Fruit fly (Drosophila melanogaster) whole organism, embryonic: Measurements from ENCODE around the gene Ocrl.

Source experiments
- ATbp ChIP-seq: fragments of 200-800 bp; sonication (Bioruptor generic); optimal IDR thresholded peaks from 2 replicates; lab custom pipeline; 2017; ENCODE audit warnings: missing biosample characterization, mild to moderate bottlenecking, missing genetic modification characterization, missing genetic modification reagents
- Antp ChIP-seq: fragments of 200-800 bp; sonication (Bioruptor generic); optimal IDR thresholded peaks from 3 replicates; lab custom pipeline; 2016; ENCODE audit warnings: missing biosample characterization, missing genetic modification characterization
- Asciz ChIP-seq: fragments of 200-800 bp; sonication (Bioruptor generic); optimal IDR thresholded peaks from 2 replicates; lab custom pipeline; 2017; ENCODE audit warnings: missing biosample characterization, mild to moderate bottlenecking, missing genetic modification characterization, missing genetic modification reagents
- Atf-2 ChIP-seq: fragments of 200-800 bp; sonication (Bioruptor generic); optimal IDR thresholded peaks from 2 replicates; lab custom pipeline; 2016; ENCODE audit warnings: missing biosample characterization, missing genetic modification characterization
- Blimp-1 ChIP-seq: fragments of 200-800 bp; sonication (Bioruptor generic); optimal IDR thresholded peaks from 3 replicates; lab custom pipeline; 2018; ENCODE audit warnings: missing biosample characterization, missing genetic modification characterization, mild to moderate bottlenecking, moderate library complexity, missing genetic modification reagents
- CG10979 ChIP-seq: fragments of 200-800 bp; sonication (Bioruptor generic); optimal IDR thresholded peaks from 2 replicates; lab custom pipeline; 2018; ENCODE audit warnings: missing biosample characterization, mild to moderate bottlenecking, missing genetic modification characterization, moderate library complexity
- CG11560 ChIP-seq: fragments of 200-800 bp; sonication (Bioruptor generic); IDR thresholded peaks from 3 replicates; pipeline ENCODE4 v1.3.6; 2022; ENCODE audit warnings: missing biosample characterization, missing genetic modification characterization
- CG12104 ChIP-seq: fragments of 200-800 bp; sonication (Bioruptor generic); optimal IDR thresholded peaks from 3 replicates; lab custom pipeline; 2016; ENCODE audit warnings: missing biosample characterization, missing genetic modification characterization
- CG13424 ChIP-seq: fragments of 200-800 bp; sonication (Bioruptor generic); optimal IDR thresholded peaks from 2 replicates; lab custom pipeline; 2019; ENCODE audit warnings: missing biosample characterization, mild to moderate bottlenecking, missing genetic modification characterization, moderate library complexity
- CG14860 ChIP-seq: fragments of 200-800 bp; sonication (Bioruptor generic); IDR thresholded peaks from 3 replicates; pipeline ENCODE4 v1.3.6; 2022; ENCODE audit warnings: missing biosample characterization, missing genetic modification characterization; ENCODE audit not compliant: partially characterized antibody
- CG16779 ChIP-seq: fragments of 200-800 bp; sonication (Bioruptor generic); IDR thresholded peaks from 2 replicates; pipeline ENCODE4 v1.3.6; 2022; ENCODE audit warnings: missing biosample characterization, missing genetic modification characterization
- CG16863 ChIP-seq: fragments of 200-800 bp; sonication (Bioruptor generic); optimal IDR thresholded peaks from 3 replicates; lab custom pipeline; 2016; ENCODE audit warnings: missing biosample characterization, missing genetic modification characterization
- CG17328 ChIP-seq: fragments of 200-800 bp; sonication (Bioruptor generic); IDR thresholded peaks from 2 replicates; pipeline ENCODE4 v1.3.6; 2022; ENCODE audit warnings: missing biosample characterization, missing genetic modification characterization
- CG18262 ChIP-seq: fragments of 200-800 bp; optimal IDR thresholded peaks from 3 replicates; lab custom pipeline; 2019; ENCODE audit warnings: missing biosample characterization, mild to moderate bottlenecking, missing genetic modification characterization, moderate library complexity
- CG30020 ChIP-seq: fragments of 200-800 bp; optimal IDR thresholded peaks from 2 replicates; lab custom pipeline; 2019; ENCODE audit warnings: missing biosample characterization, mild to moderate bottlenecking, missing genetic modification characterization, moderate library complexity
- CG30403 ChIP-seq: fragments of 200-800 bp; sonication (Bioruptor generic); optimal IDR thresholded peaks from 3 replicates; lab custom pipeline; 2016; ENCODE audit warnings: missing biosample characterization, missing genetic modification characterization
- CG31365 ChIP-seq: fragments of 200-800 bp; sonication (Bioruptor generic); optimal IDR thresholded peaks from 2 replicates; lab custom pipeline; 2018; ENCODE audit warnings: missing biosample characterization, mild to moderate bottlenecking, missing genetic modification characterization
- CG3838 ChIP-seq: fragments of 200-800 bp; sonication (Bioruptor generic); optimal IDR thresholded peaks from 3 replicates; lab custom pipeline; 2016; ENCODE audit warnings: missing biosample characterization, missing genetic modification characterization
- CG3995 ChIP-seq: fragments of 200-800 bp; sonication (Bioruptor generic); optimal IDR thresholded peaks from 3 replicates; lab custom pipeline; 2016; ENCODE audit warnings: missing biosample characterization, missing genetic modification characterization
- CG42726 ChIP-seq: fragments of 200-800 bp; sonication (Bioruptor generic); IDR thresholded peaks from 2 replicates; pipeline ENCODE4 v1.3.6; 2022; ENCODE audit warnings: missing biosample characterization, missing genetic modification characterization; ENCODE audit not compliant: partially characterized antibody
- CG5953 ChIP-seq: fragments of 200-800 bp; sonication (Bioruptor generic); IDR thresholded peaks from 2 replicates; pipeline ENCODE4 v1.3.6; 2022; ENCODE audit warnings: missing biosample characterization, missing genetic modification characterization
- CG6765 ChIP-seq: fragments of 200-800 bp; sonication (Bioruptor generic); optimal IDR thresholded peaks from 3 replicates; lab custom pipeline; 2017; ENCODE audit warnings: missing biosample characterization, mild to moderate bottlenecking, missing genetic modification characterization
- CG7786 ChIP-seq: fragments of 200-800 bp; sonication (Bioruptor generic); optimal IDR thresholded peaks from 2 replicates; lab custom pipeline; 2016; ENCODE audit warnings: missing biosample characterization, missing genetic modification characterization
- Deaf1 ChIP-seq: fragments of 200-800 bp; optimal IDR thresholded peaks from 3 replicates; lab custom pipeline; 2019; ENCODE audit warnings: missing biosample characterization, mild to moderate bottlenecking, missing genetic modification characterization, moderate library complexity
- E2f1 ChIP-seq: fragments of 200-800 bp; sonication (Bioruptor generic); IDR thresholded peaks from 2 replicates; pipeline ENCODE4 v1.3.6; 2022; ENCODE audit warnings: missing biosample characterization, missing genetic modification characterization
- Fer1 ChIP-seq: fragments of 200-800 bp; sonication (Bioruptor generic); optimal IDR thresholded peaks from 2 replicates; lab custom pipeline; 2017; ENCODE audit warnings: missing biosample characterization, mild to moderate bottlenecking, missing genetic modification characterization
- Hr51 ChIP-seq, 2 experiments: fragments of 200-800 bp; sonication (Bioruptor generic); optimal IDR thresholded peaks; 2 replicates in 1 of 2; 3 replicates in 1 of 2; lab custom pipeline; 2016 to 2018; ENCODE audit warnings: missing biosample characterization in 2 of 2, missing genetic modification characterization in 2 of 2, mild to moderate bottlenecking in 1 of 2, moderate library complexity in 1 of 2
- Mad ChIP-seq: fragments of 200-800 bp; sonication (Bioruptor generic); optimal IDR thresholded peaks from 2 replicates; lab custom pipeline; 2016; ENCODE audit warnings: missing biosample characterization, missing genetic modification characterization
- Neu2 ChIP-seq: fragments of 200-800 bp; sonication (Bioruptor generic); optimal IDR thresholded peaks from 3 replicates; lab custom pipeline; 2016; ENCODE audit warnings: missing biosample characterization, missing genetic modification characterization, borderline replicate concordance
- NfI ChIP-seq: fragments of 200-800 bp; sonication (Bioruptor generic); optimal IDR thresholded peaks from 3 replicates; lab custom pipeline; 2018; ENCODE audit warnings: missing biosample characterization, mild to moderate bottlenecking, missing genetic modification characterization, moderate library complexity
- Rx ChIP-seq: fragments of 200-800 bp; sonication (Bioruptor generic); IDR thresholded peaks from 2 replicates; pipeline ENCODE4 v1.3.6; 2022; ENCODE audit warnings: missing biosample characterization, missing genetic modification characterization
- Sox102F ChIP-seq: fragments of 200-800 bp; sonication (Bioruptor generic); optimal IDR thresholded peaks from 2 replicates; lab custom pipeline; 2018; ENCODE audit warnings: missing biosample characterization, mild to moderate bottlenecking, missing genetic modification characterization, moderate library complexity
- TFAM ChIP-seq: fragments of 200-800 bp; sonication (Bioruptor generic); optimal IDR thresholded peaks from 2 replicates; lab custom pipeline; 2017; ENCODE audit warnings: missing biosample characterization, missing genetic modification characterization, inconsistent platforms
- az2 ChIP-seq: fragments of 200-800 bp; sonication (Bioruptor generic); optimal IDR thresholded peaks from 3 replicates; lab custom pipeline; 2016; ENCODE audit warnings: missing biosample characterization, missing genetic modification characterization
- cas ChIP-seq: fragments of 200-800 bp; sonication (Bioruptor generic); IDR thresholded peaks from 2 replicates; pipeline ENCODE4 v1.3.6; 2022; ENCODE audit warnings: missing biosample characterization, missing genetic modification characterization
- chif ChIP-seq, 2 experiments: fragments of 200-800 bp; sonication (Bioruptor generic); optimal IDR thresholded peaks; 3 replicates each; lab custom pipeline; 2016; ENCODE audit warnings: missing biosample characterization in 2 of 2, missing genetic modification characterization in 2 of 2
- corto ChIP-seq: fragments of 200-800 bp; sonication (Bioruptor generic); optimal IDR thresholded peaks from 2 replicates; lab custom pipeline; 2016; ENCODE audit warnings: missing biosample characterization, mild to moderate bottlenecking, missing genetic modification characterization, moderate library complexity
- disco-r ChIP-seq: fragments of 200-800 bp; sonication (Bioruptor generic); optimal IDR thresholded peaks from 2 replicates; lab custom pipeline; 2016; ENCODE audit warnings: missing biosample characterization, missing genetic modification characterization
- esg ChIP-seq: fragments of 200-800 bp; sonication (Bioruptor generic); conservative IDR thresholded peaks from 2 replicates; pipeline ENCODE4 v1.3.6; 2022; ENCODE audit warnings: missing biosample characterization, missing genetic modification characterization
- gce ChIP-seq: fragments of 200-800 bp; sonication (Bioruptor generic); IDR thresholded peaks from 3 replicates; pipeline ENCODE4 v1.3.6; 2022; ENCODE audit warnings: missing biosample characterization, missing genetic modification characterization
- gro ChIP-seq: fragments of 200-800 bp; sonication (Bioruptor generic); optimal IDR thresholded peaks from 2 replicates; lab custom pipeline; 2016; ENCODE audit warnings: missing biosample characterization, missing genetic modification characterization
- kah ChIP-seq: fragments of 200-800 bp; sonication (Bioruptor generic); optimal IDR thresholded peaks from 2 replicates; lab custom pipeline; 2018; ENCODE audit warnings: missing biosample characterization, mild to moderate bottlenecking, missing genetic modification characterization
- lbe ChIP-seq: fragments of 200-800 bp; sonication (Bioruptor generic); optimal IDR thresholded peaks from 2 replicates; lab custom pipeline; 2016; ENCODE audit warnings: missing biosample characterization, mild to moderate bottlenecking, missing genetic modification characterization
- lilli ChIP-seq: fragments of 200-800 bp; sonication (Bioruptor generic); optimal IDR thresholded peaks from 3 replicates; lab custom pipeline; 2016; ENCODE audit warnings: missing biosample characterization, missing genetic modification characterization
- odd ChIP-seq: fragments of 200-800 bp; sonication (Bioruptor generic); optimal IDR thresholded peaks from 2 replicates; lab custom pipeline; 2017; ENCODE audit warnings: missing biosample characterization, mild to moderate bottlenecking, missing genetic modification characterization
- ranshi ChIP-seq: fragments of 200-800 bp; sonication (Bioruptor generic); IDR thresholded peaks from 2 replicates; pipeline ENCODE4 v1.3.6; 2022; ENCODE audit warnings: missing biosample characterization, missing genetic modification characterization
- run ChIP-seq: fragments of 200-800 bp; sonication (Bioruptor generic); optimal IDR thresholded peaks from 3 replicates; lab custom pipeline; 2018; ENCODE audit warnings: missing biosample characterization, mild to moderate bottlenecking, missing genetic modification characterization
- sim ChIP-seq: fragments of 200-800 bp; sonication (Bioruptor generic); IDR thresholded peaks from 2 replicates; pipeline ENCODE4 v1.3.6; 2022; ENCODE audit warnings: missing biosample characterization, missing genetic modification characterization
- slp2 ChIP-seq: fragments of 200-800 bp; sonication (Bioruptor generic); optimal IDR thresholded peaks from 2 replicates; lab custom pipeline; 2016; ENCODE audit warnings: missing biosample characterization, missing genetic modification characterization
- tx ChIP-seq: fragments of 200-800 bp; sonication (Bioruptor generic); optimal IDR thresholded peaks from 2 replicates; lab custom pipeline; 2016; ENCODE audit warnings: missing biosample characterization, missing genetic modification characterization
- zen ChIP-seq: fragments of 200-800 bp; sonication (Bioruptor generic); optimal IDR thresholded peaks from 3 replicates; lab custom pipeline; 2018; ENCODE audit warnings: missing biosample characterization, mild to moderate bottlenecking, missing genetic modification characterization, moderate library complexity

Gene Ocrl

dm6 chrX:1889926-1890325 is 32.9 kb upstream of the Ocrl start, which contains the start of the genes trr and mRpL16 (continued):
- TF ChIP-seq az2 (GFP tag; lab: Kevin White, UChicago) (no peak), E2f1 (GFP tag; lab: Robert Waterston, UW) (no peak), corto (no peak), lilli (GFP tag; lab: Kevin White, UChicago) (peak; percentile 49), Blimp-1 (GFP tag; lab: Kevin White, UChicago) (no peak), lbe (GFP tag; lab: Kevin White, UChicago) (no peak), ATbp (no peak), CG31365 (tag; lab: Kevin White, UChicago) (no peak), CG30020 (peak; percentile 93), Rx (no peak), Atf-2 (GFP tag; lab: Kevin White, UChicago) (no peak), CG3838 (GFP tag; lab: Kevin White, UChicago) (no peak), odd (GFP tag; lab: Kevin White, UChicago) (no peak), sim (GFP tag; lab: Robert Waterston, UW) (no peak), CG6765 (GFP tag; lab: Kevin White, UChicago) (no peak), Asciz (GFP tag; lab: Kevin White, UChicago) (no peak), zen (peak; percentile 13), CG12104 (GFP tag; lab: Kevin White, UChicago) (no peak), CG42726 (GFP tag; lab: Robert Waterston, UW) (no peak), CG13424 (tag; lab: Kevin White, UChicago) (peak; percentile 52), CG16779 (GFP tag; lab: Robert Waterston, UW) (no peak), CG5953 (GFP tag; lab: Robert Waterston, UW) (no peak), Sox102F (GFP tag; lab: Kevin White, UChicago) (no peak), cas (no peak), run (no peak), CG11560 (tag; lab: Robert Waterston, UW) (peak; percentile 55; the same call in 1 of the 3 replicates), gro (GFP tag; lab: Kevin White, UChicago) (no peak), Hr51 (GFP tag; optimal IDR thresholded peaks at IDR 0.05; lab: Kevin White, UChicago) (peak in 1 of 2 experiments; percentile 13), disco-r (no peak), esg (GFP tag; lab: Robert Waterston, UW) (no peak), CG3995 (GFP tag; lab: Kevin White, UChicago) (no peak), NfI (peak; percentile 59), Fer1 (GFP tag; lab: Kevin White, UChicago) (peak; percentile 53), CG14860 (GFP tag; lab: Robert Waterston, UW) (peak; percentile 28; the same call in 1 of the 3 replicates), CG7786 (GFP tag; lab: Kevin White, UChicago) (peak; percentile 58), Mad (peak; percentile 58), CG18262 (peak; percentile 43), Deaf1 (tag; lab: Kevin White, UChicago) (no peak), chif (GFP tag; optimal IDR thresholded peaks at IDR 0.05; lab: Kevin White, UChicago) (peak in 1 of 2 experiments; percentile 28), Neu2 (GFP tag; lab: Kevin White, UChicago) (no peak), Antp (no peak), kah (no peak), CG30403 (GFP tag; lab: Kevin White, UChicago) (peak; percentile 18), CG17328 (GFP tag; lab: Robert Waterston, UW) (no peak), CG10979 (peak; percentile 32), TFAM (GFP tag; lab: Kevin White, UChicago) (no peak), tx (GFP tag; lab: Kevin White, UChicago) (peak; percentile 31), slp2 (peak; percentile 33), CG16863 (GFP tag; lab: Kevin White, UChicago) (no peak), ranshi (GFP tag; lab: Robert Waterston, UW) (0 out of 2 replicates have a peak, but pooled peaks have one; percentile 11), gce (peak; percentile 21; the same call in 1 of the 3 replicates)
